Fruit fly (Drosophila melanogaster): ENCODE results near the gene nAChRalpha5.

- no peak for TF ChIP-seq EcR (GFP tag; optimal IDR thresholded peaks at IDR 0.05)
- TF ChIP-seq CG15710 (tag; optimal IDR thresholded peaks at IDR 0.05), result no peak
These were observed 80.9 kb downstream of the nAChRalpha5 start for dm6 chr2L:14120689-14121397.
